Worm (Caenorhabditis elegans) whole organism, L2 larva: Measurements from ENCODE around the gene T04B8.1.

Experiments
- C34F6.9 ChIP-seq: fragments of 150-350 bp; optimal IDR thresholded peaks from 2 replicates; lab custom pipeline; 2014; ENCODE audit warnings: missing biosample characterization, missing genetic modification characterization
- F13H6.1 ChIP-seq: sonication (generic microtip); optimal IDR thresholded peaks from 2 replicates; lab custom pipeline; 2016; ENCODE audit warnings: missing genetic modification characterization, missing compliant biosample characterization
- ZK546.5 ChIP-seq: sonication (generic microtip); optimal IDR thresholded peaks from 2 replicates; lab custom pipeline; 2017; ENCODE audit warnings: missing biosample characterization, missing genetic modification characterization
- aly-2 ChIP-seq: fragments of 150-350 bp; optimal IDR thresholded peaks from 2 replicates; lab custom pipeline; 2014; ENCODE audit warnings: missing biosample characterization, missing genetic modification characterization
- ama-1 ChIP-seq: fragments of 150-350 bp; optimal IDR thresholded peaks from 2 replicates; lab custom pipeline; 2018; ENCODE audit warnings: inconsistent platforms
- ceh-82 ChIP-seq: fragments of 150-350 bp; optimal IDR thresholded peaks from 2 replicates; lab custom pipeline; 2014; ENCODE audit warnings: missing biosample characterization, missing genetic modification characterization
- crh-2 ChIP-seq: sonication (generic microtip); optimal IDR thresholded peaks from 2 replicates; lab custom pipeline; 2017; ENCODE audit warnings: missing biosample characterization, missing genetic modification characterization
- dmd-4 ChIP-seq: sonication (generic microtip); optimal IDR thresholded peaks from 2 replicates; lab custom pipeline; 2017; ENCODE audit warnings: missing biosample characterization, missing genetic modification characterization
- egl-27 ChIP-seq: sonication (generic microtip); optimal IDR thresholded peaks from 3 replicates; lab custom pipeline; 2017; ENCODE audit warnings: missing biosample characterization, missing genetic modification reagents, missing genetic modification characterization
- elt-1 ChIP-seq: fragments of 150-350 bp; optimal IDR thresholded peaks from 2 replicates; lab custom pipeline; 2014; ENCODE audit warnings: missing biosample characterization, missing genetic modification characterization
- elt-3 ChIP-seq: sonication (generic microtip); optimal IDR thresholded peaks from 2 replicates; lab custom pipeline; 2017; ENCODE audit warnings: missing biosample characterization, missing genetic modification characterization
- lin-11 ChIP-seq: fragments of 150-350 bp; sonication (generic microtip); optimal IDR thresholded peaks from 2 replicates; lab custom pipeline; 2014; ENCODE audit warnings: missing biosample characterization, missing genetic modification characterization, inconsistent platforms, mixed read lengths
- lin-39 ChIP-seq: fragments of 150-350 bp; optimal IDR thresholded peaks from 2 replicates; lab custom pipeline; 2014; ENCODE audit warnings: missing biosample characterization, missing genetic modification reagents, missing genetic modification characterization
- mbf-1 ChIP-seq: sonication (generic microtip); optimal IDR thresholded peaks from 2 replicates; lab custom pipeline; 2017; ENCODE audit warnings: missing biosample characterization, missing genetic modification characterization
- mdl-1 ChIP-seq, 2 experiments: fragments of 150-350 bp in 1 of 2; sonication (generic microtip) in 1 of 2; optimal IDR thresholded peaks; 2 replicates each; lab custom pipeline; 2017; ENCODE audit warnings: missing biosample characterization in 2 of 2, missing genetic modification characterization in 2 of 2
- nhr-10 ChIP-seq: sonication (generic microtip); optimal IDR thresholded peaks from 2 replicates; lab custom pipeline; 2017; ENCODE audit warnings: missing biosample characterization, missing genetic modification characterization
- nhr-11 ChIP-seq: fragments of 150-350 bp; optimal IDR thresholded peaks from 2 replicates; lab custom pipeline; 2014; ENCODE audit warnings: missing biosample characterization, missing genetic modification characterization
- nhr-12 ChIP-seq: fragments of 150-350 bp; optimal IDR thresholded peaks from 2 replicates; lab custom pipeline; 2014; ENCODE audit warnings: missing biosample characterization, missing genetic modification characterization
- nhr-23 ChIP-seq: fragments of 150-350 bp; optimal IDR thresholded peaks from 2 replicates; lab custom pipeline; 2014; ENCODE audit warnings: missing biosample characterization, missing genetic modification reagents, missing genetic modification characterization
- nhr-237 ChIP-seq: fragments of 150-350 bp; optimal IDR thresholded peaks from 2 replicates; lab custom pipeline; 2014; ENCODE audit warnings: missing biosample characterization, missing genetic modification characterization
- nhr-25 ChIP-seq: fragments of 150-350 bp; sonication (generic microtip); optimal IDR thresholded peaks from 3 replicates; lab custom pipeline; 2014; ENCODE audit warnings: missing biosample characterization, missing genetic modification characterization
- nhr-6 ChIP-seq: fragments of 150-350 bp; optimal IDR thresholded peaks from 2 replicates; lab custom pipeline; 2014; ENCODE audit warnings: missing biosample characterization, missing genetic modification characterization
- sem-4 ChIP-seq: fragments of 150-350 bp; optimal IDR thresholded peaks from 2 replicates; lab custom pipeline; 2014; ENCODE audit warnings: missing biosample characterization, missing genetic modification reagents, missing genetic modification characterization
- skn-1 ChIP-seq: sonication (generic microtip); optimal IDR thresholded peaks from 2 replicates; lab custom pipeline; 2017; ENCODE audit warnings: missing biosample characterization, missing genetic modification characterization
- sma-3 ChIP-seq: sonication (generic microtip); optimal IDR thresholded peaks from 2 replicates; lab custom pipeline; 2016; ENCODE audit warnings: missing genetic modification reagents, missing genetic modification characterization, missing compliant biosample characterization
- sma-9 ChIP-seq, 2 experiments: fragments of 150-350 bp in 1 of 2; sonication (generic microtip) in 1 of 2; optimal IDR thresholded peaks; 2 replicates each; lab custom pipeline; 2014 to 2016; ENCODE audit warnings: missing genetic modification characterization in 2 of 2, mild to moderate bottlenecking in 1 of 2, missing biosample characterization in 1 of 2, missing compliant biosample characterization in 1 of 2, missing genetic modification reagents in 1 of 2, moderate library complexity in 1 of 2
- unc-55 ChIP-seq: fragments of 150-350 bp; sonication (generic microtip); optimal IDR thresholded peaks from 3 replicates; lab custom pipeline; 2014; ENCODE audit warnings: missing biosample characterization, missing genetic modification reagents, missing genetic modification characterization
- unc-62 ChIP-seq: fragments of 150-350 bp; optimal IDR thresholded peaks from 2 replicates; lab custom pipeline; 2014; ENCODE audit warnings: missing biosample characterization, missing genetic modification reagents, missing genetic modification characterization
- zag-1 ChIP-seq: fragments of 150-350 bp; optimal IDR thresholded peaks from 2 replicates; lab custom pipeline; 2014; ENCODE audit warnings: missing biosample characterization, missing genetic modification characterization
- ztf-1 ChIP-seq: fragments of 200-800 bp; sonication (Bioruptor generic); conservative IDR thresholded peaks from 2 replicates; pipeline ENCODE4 v1.3.6; 2022; ENCODE audit warnings: missing genetic modification characterization, missing compliant biosample characterization

The T04B8.1 gene

ce11 chrII:682326-682725 is 48.2 kb downstream of the T04B8.1 start, which contains the start of gene T02H6.7:
T02H6.7 (plus strand) TSS chrII:682626.
- TF ChIP-seq crh-2: no peak
- no peak for TF ChIP-seq nhr-6
- TF ChIP-seq mbf-1: no peak
- TF ChIP-seq sma-9 (GFP tag; optimal IDR thresholded peaks at IDR 0.05; lab: Kevin White, UChicago): no peak
- TF ChIP-seq sma-9 (tag; optimal IDR thresholded peaks at IDR 0.05; lab: Kevin White, UChicago): no peak
- TF ChIP-seq lin-39 (tag; lab: Kevin White, UChicago): no peak
- no peak for TF ChIP-seq nhr-237 (tag; lab: Kevin White, UChicago)
- no peak for TF ChIP-seq egl-27
- no peak for TF ChIP-seq C34F6.9 (tag; lab: Kevin White, UChicago)
- TF ChIP-seq F13H6.1 (tag; lab: Kevin White, UChicago): no peak
- no peak for TF ChIP-seq nhr-11
- no peak for TF ChIP-seq sma-3 (GFP tag; lab: Kevin White, UChicago)
- TF ChIP-seq skn-1: no peak
- TF ChIP-seq ztf-1 (GFP tag; lab: Robert Waterston, UW): no peak
- TF ChIP-seq ZK546.5 (tag; lab: Kevin White, UChicago): no peak
- no peak for TF ChIP-seq nhr-23 (tag; lab: Kevin White, UChicago)
- TF ChIP-seq aly-2 (tag; lab: Kevin White, UChicago): no peak
- no peak for TF ChIP-seq mdl-1 (tag; optimal IDR thresholded peaks at IDR 0.05; lab: Kevin White, UChicago)
- TF ChIP-seq ceh-82 (tag; lab: Kevin White, UChicago): no peak

DNA sequence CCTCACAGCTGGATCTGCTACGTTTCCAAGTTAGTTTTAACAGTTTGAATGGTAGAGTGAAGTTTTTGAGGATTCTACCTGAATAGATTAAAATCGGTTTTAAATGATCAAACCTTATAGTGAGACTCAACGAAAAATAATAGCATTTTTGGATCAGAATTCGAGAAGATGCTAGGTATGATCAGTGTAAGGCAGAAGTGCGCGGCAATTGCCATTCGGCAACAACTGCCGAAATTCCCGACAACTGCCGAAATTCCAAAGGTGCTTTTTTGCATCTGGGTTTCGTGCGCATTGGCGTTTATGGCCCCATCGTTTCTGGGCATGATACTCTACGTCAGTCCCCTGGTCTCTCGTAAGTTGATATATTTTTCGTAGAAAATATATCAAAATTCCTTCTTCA is 49.4 kb downstream of the T04B8.1 start, which contains the start of gene T02H6.6:
TSS of gene T02H6.6 (plus strand) at position 301 of the 400 bp plus-strand sequence.
- TF ChIP-seq crh-2 (no peak), zag-1 (tag; lab: Kevin White, UChicago) (no peak), lin-11 (tag; lab: Kevin White, UChicago) (no peak), unc-62 (no peak), nhr-12 (tag; lab: Kevin White, UChicago) (no peak), ZK546.5 (tag; lab: Kevin White, UChicago) (no peak), nhr-25 (no peak), aly-2 (tag; lab: Kevin White, UChicago) (no peak), ceh-82 (tag; lab: Kevin White, UChicago) (no peak), nhr-10 (tag; lab: Kevin White, UChicago) (no peak), sem-4 (tag; lab: Kevin White, UChicago) (no peak), ztf-1 (GFP tag; lab: Robert Waterston, UW) (no peak), C34F6.9 (tag; lab: Kevin White, UChicago) (no peak), sma-9 (GFP tag; optimal IDR thresholded peaks at IDR 0.05; lab: Kevin White, UChicago) (no peak), sma-9 (tag; optimal IDR thresholded peaks at IDR 0.05; lab: Kevin White, UChicago) (no peak), unc-55 (no peak), elt-1 (tag; lab: Kevin White, UChicago) (no peak)
- TF ChIP-seq, all 48 proteins: peak for 0

DNA sequence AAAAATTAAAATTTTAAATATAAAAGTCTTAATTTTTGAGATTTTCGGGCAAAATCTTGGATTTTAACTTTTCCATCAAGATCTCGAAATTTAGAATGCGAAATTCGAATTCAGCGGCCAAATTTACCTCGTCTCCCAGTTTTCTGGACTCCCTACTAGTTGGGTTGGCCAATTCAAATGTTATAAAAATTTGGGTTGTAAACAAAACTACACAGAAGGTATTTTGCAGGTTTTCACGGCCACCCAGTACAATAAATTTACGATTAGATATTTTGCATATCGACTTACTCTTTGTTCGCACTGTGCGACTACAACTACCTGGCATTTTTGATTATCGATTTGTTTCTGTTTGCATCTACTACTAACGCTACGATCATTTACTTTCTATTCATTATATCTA is 50.7 kb downstream of the T04B8.1 start, which contains the start of gene T02H6.5:
TSS of gene T02H6.5 (plus strand) at position 301 of the 400 bp plus-strand sequence.
- TF ChIP-seq nhr-25: no peak
- no peak for TF ChIP-seq zag-1 (tag; lab: Kevin White, UChicago)
- TF ChIP-seq ama-1 (lab: Kevin White, UChicago): no peak
- TF ChIP-seq elt-3 (tag; lab: Kevin White, UChicago): no peak
- no peak for TF ChIP-seq skn-1
- no peak for TF ChIP-seq mdl-1 (tag; optimal IDR thresholded peaks at IDR 0.05; lab: Kevin White, UChicago)
- TF ChIP-seq dmd-4: no peak
